Worm (Caenorhabditis elegans): Measurements from ENCODE around the gene F45D11.14.
"Not testable (repeated sequence)": the region's sequence is repeated elsewhere in the genome, so short reads cannot be mapped to it uniquely, and the experiment has no call there.

The F45D11.14 gene

DNA sequence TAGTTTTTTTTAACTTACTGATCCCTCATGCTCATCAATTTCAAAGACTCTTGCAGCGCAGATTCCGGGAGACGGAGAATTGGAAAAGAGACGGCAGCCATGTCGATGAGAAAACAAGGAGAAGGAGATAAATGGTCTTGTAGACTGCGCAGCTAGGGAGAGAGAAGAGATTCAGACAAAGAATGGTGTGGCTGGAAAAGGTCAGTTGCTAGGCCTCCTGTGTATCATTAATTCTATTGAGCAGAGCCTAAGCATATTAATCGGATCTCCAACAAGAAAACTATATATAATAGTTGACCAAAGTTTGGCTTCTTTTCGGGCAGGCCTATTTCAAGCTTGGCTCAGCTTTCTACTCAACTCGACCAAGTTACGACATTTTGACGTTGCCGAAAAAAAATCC lies 6.8 kb downstream of the F45D11.14 start, which contains the start of gene fbxb-29:
Gene fbxb-29, minus strand, starts transcription at position 101 of the 400 bp plus-strand sequence.
- no peak for TF ChIP-seq snpc-4 (tag; optimal IDR thresholded peaks at IDR 0.05)

DNA sequence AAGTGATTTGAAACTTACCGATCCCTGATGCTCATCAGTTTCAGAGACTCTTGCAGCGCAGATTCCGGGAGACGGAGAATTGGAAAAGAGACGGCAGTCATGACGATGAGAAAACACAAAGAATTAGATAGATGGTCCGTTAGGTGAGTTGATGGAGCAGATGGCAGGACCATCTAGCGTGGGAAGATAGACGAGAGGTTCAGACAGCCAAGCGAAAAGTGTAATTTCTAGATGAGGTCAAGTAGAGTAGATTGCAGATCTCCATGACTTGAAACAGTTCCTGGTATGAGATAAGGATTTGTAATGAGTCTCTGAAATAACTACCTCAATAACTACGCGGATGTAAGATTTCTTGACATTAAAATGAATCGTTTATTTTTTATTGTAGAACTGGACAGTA lies 10.2 kb downstream of the F45D11.14 start, which contains the start of gene F45D11.11:
Gene F45D11.11, minus strand, starts transcription at position 101 of the 400 bp plus-strand sequence.
- not testable (repeated sequence) for TF ChIP-seq egl-13, nhr-20, unc-30 (tag; optimal IDR thresholded peaks at IDR 0.05)

- TF ChIP-seq mef-2, fkh-8, egl-13 (tag; optimal IDR thresholded peaks at IDR 0.05): not testable (repeated sequence)
Measured at ce11 chrII:994231-994630, 12.0 kb downstream of the F45D11.14 start, which contains the start of gene F45D11.7. Gene F45D11.7 (plus strand): TSS chrII:994531.

DNA sequence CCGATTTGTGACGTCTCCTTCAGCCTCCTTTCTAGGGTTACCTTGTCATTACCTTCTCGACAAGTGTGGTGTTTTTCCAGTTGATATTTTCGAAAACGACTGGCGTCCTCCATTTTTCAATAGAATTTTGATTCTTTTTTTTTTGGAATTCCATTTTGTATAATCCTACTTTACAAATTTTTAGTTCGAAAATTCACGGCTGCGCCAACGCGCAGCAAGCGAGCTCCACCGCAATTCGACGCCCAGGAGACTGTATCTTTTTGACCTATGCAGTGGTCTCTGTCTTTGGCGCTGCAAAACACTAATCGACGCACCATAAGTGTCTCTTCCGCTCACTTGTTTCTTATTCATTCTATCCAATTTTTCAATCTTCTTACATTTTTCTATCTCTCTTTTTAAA lies 15.0 kb downstream of the F45D11.14 start, which contains the start of gene fbxc-42:
Gene fbxc-42, plus strand, starts transcription at position 301 of the 400 bp plus-strand sequence.
- TF ChIP-seq isw-1 (GFP tag; IDR thresholded peaks at IDR 0.05) (no peak), tlp-1 (tag; optimal IDR thresholded peaks at IDR 0.05) (no peak), C16A3.4 (tag; optimal IDR thresholded peaks at IDR 0.05) (no peak), nhr-90 (tag; optimal IDR thresholded peaks at IDR 0.05; ENCODE audit: poor library complexity) (no peak)

- TF ChIP-seq fkh-10 (GFP tag; optimal IDR thresholded peaks at IDR 0.05) (no peak), tbx-2 (tag; optimal IDR thresholded peaks at IDR 0.05) (no peak), efl-1 (optimal IDR thresholded peaks at IDR 0.05) (no peak), efl-1 (GFP tag; optimal IDR thresholded peaks at IDR 0.05 in 1 of 2) (no peak), unc-98 (GFP tag; IDR thresholded peaks at IDR 0.05) (no peak), unc-30 (tag; optimal IDR thresholded peaks at IDR 0.05) (no peak), mef-2 (tag; optimal IDR thresholded peaks at IDR 0.05) (no peak), dsc-1 (tag; optimal IDR thresholded peaks at IDR 0.05) (no peak)
Measured at ce11 chrII:988437-988836, 17.8 kb downstream of the F45D11.14 start, which contains the start of gene fbxc-39. Gene fbxc-39 (plus strand): TSS chrII:988737.

ce11 chrII:985703-986102 lies 20.6 kb downstream of the F45D11.14 start, which contains the start of gene fbxc-40:
Gene fbxc-40 (plus strand): TSS chrII:986003.
- TF ChIP-seq nhr-19 (GFP tag; conservative IDR thresholded peaks at IDR 0.05); ztf-11 (tag; optimal IDR thresholded peaks at IDR 0.05); nhr-237 (tag; optimal IDR thresholded peaks at IDR 0.05): not testable (repeated sequence)

DNA sequence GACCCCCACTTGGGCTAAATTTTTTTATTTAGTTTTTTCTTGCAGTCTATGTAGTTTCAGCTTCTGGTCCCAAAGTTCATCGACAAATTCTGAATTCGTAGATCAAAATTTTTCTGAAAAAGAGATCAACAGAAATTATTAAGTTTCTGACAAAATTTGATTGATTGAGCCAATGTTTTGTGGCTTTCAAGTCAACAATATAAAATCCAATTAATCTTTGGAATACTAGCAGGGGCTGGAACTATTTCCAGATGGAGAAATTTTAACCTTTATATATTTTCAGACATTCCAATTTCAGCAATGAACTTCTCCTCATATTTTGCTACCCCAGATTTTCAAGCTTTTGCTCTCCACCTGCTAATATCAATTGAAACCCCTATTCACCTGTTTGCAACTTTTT lies 23.4 kb downstream of the F45D11.14 start, which contains the start of gene srh-274:
Gene srh-274, plus strand, starts transcription at position 301 of the 400 bp plus-strand sequence.
- TF ChIP-seq lin-14 (GFP tag; optimal IDR thresholded peaks at IDR 0.05), result no peak
- no peak for TF ChIP-seq blmp-1 (tag; optimal IDR thresholded peaks at IDR 0.05)
- no peak for TF ChIP-seq swsn-7 (tag; optimal IDR thresholded peaks at IDR 0.05)
- no peak for TF ChIP-seq pqm-1 (tag; optimal IDR thresholded peaks at IDR 0.05)
- no peak for TF ChIP-seq dpl-1 (GFP tag; optimal IDR thresholded peaks at IDR 0.05)
- TF ChIP-seq egl-13 (tag; optimal IDR thresholded peaks at IDR 0.05), result no peak
- TF ChIP-seq fkh-10 (GFP tag; optimal IDR thresholded peaks at IDR 0.05), result no peak
- no peak for TF ChIP-seq mep-1 (tag; optimal IDR thresholded peaks at IDR 0.05)
- no peak for TF ChIP-seq grh-1 (GFP tag; IDR thresholded peaks at IDR 0.05)
- TF ChIP-seq tlp-1 (tag; optimal IDR thresholded peaks at IDR 0.05), result no peak
- no peak for TF ChIP-seq egl-27 (tag; optimal IDR thresholded peaks at IDR 0.05)
- no peak for TF ChIP-seq lin-35 (GFP tag; optimal IDR thresholded peaks at IDR 0.05)
- TF ChIP-seq sup-37 (GFP tag; optimal IDR thresholded peaks at IDR 0.05), result no peak
- no peak for TF ChIP-seq nhr-28 (tag; optimal IDR thresholded peaks at IDR 0.05)
- TF ChIP-seq tbx-2 (tag; optimal IDR thresholded peaks at IDR 0.05), result no peak
- TF ChIP-seq F16B12.6 (tag; optimal IDR thresholded peaks at IDR 0.05), result no peak
